Worm (Caenorhabditis elegans) whole organism, midembryonic: ENCODE measurements around the gene dpy-23.
A peak's percentile ranks its signal among the peaks of the same experiment; 100 is the strongest.

Source experiments
- T22C8.4 ChIP-seq: fragments of 200-800 bp; sonication (Bioruptor generic); IDR thresholded peaks from 2 replicates; pipeline ENCODE4 v1.3.6; 2022; ENCODE audit warnings: missing genetic modification characterization, missing compliant biosample characterization
- cog-1 ChIP-seq: sonication (generic microtip); optimal IDR thresholded peaks from 2 replicates; lab custom pipeline; 2016; ENCODE audit warnings: missing genetic modification characterization, missing compliant biosample characterization
- flt-1 ChIP-seq: fragments of 200-800 bp; sonication (Bioruptor generic); IDR thresholded peaks from 2 replicates; pipeline ENCODE4 v1.3.6; 2022; ENCODE audit warnings: missing genetic modification characterization, missing compliant biosample characterization
- klf-2 ChIP-seq: fragments of 200-800 bp; sonication (Bioruptor generic); conservative IDR thresholded peaks from 2 replicates; pipeline ENCODE4 v1.3.6; 2022; ENCODE audit warnings: missing genetic modification reagents, missing genetic modification characterization, missing compliant biosample characterization
- med-1 ChIP-seq: sonication (generic microtip); optimal IDR thresholded peaks from 2 replicates; lab custom pipeline; 2017; ENCODE audit warnings: missing genetic modification characterization, mild to moderate bottlenecking, missing compliant biosample characterization, antibody characterized with exemption, missing genetic modification reagents; ENCODE audit not compliant: insufficient read depth
- ref-1 ChIP-seq: fragments of 200-800 bp; sonication (Bioruptor generic); conservative IDR thresholded peaks from 2 replicates; pipeline ENCODE4 v1.3.6; 2022; ENCODE audit warnings: missing genetic modification reagents, missing genetic modification characterization, missing compliant biosample characterization
- tab-1 ChIP-seq: fragments of 200-800 bp; sonication (Bioruptor generic); IDR thresholded peaks from 2 replicates; pipeline ENCODE4 v1.3.6; 2022; ENCODE audit warnings: missing genetic modification characterization, missing compliant biosample characterization
- ztf-23 ChIP-seq: fragments of 200-800 bp; sonication (Bioruptor generic); IDR thresholded peaks from 2 replicates; pipeline ENCODE4 v1.3.6; 2022; ENCODE audit warnings: missing genetic modification reagents, missing genetic modification characterization, missing compliant biosample characterization
- ztf-29 ChIP-seq: fragments of 200-800 bp; sonication (Bioruptor generic); IDR thresholded peaks from 2 replicates; pipeline ENCODE4 v1.3.6; 2022; ENCODE audit warnings: missing genetic modification reagents, missing genetic modification characterization, missing compliant biosample characterization

Gene dpy-23

ce11 chrX:4376801-4377200 is 12.4 kb upstream of the dpy-23 start, which contains the start of gene R160.2:
Gene R160.2 (minus strand): TSS chrX:4376901.
- TF ChIP-seq cog-1 (tag; lab: Kevin White, UChicago) (no peak), ztf-23 (GFP tag; lab: Robert Waterston, UW) (no peak), klf-2 (no peak), ref-1 (GFP tag; lab: Robert Waterston, UW) (no peak), T22C8.4 (GFP tag; lab: Robert Waterston, UW) (no peak), ztf-29 (no peak), flt-1 (GFP tag; lab: Robert Waterston, UW) (no peak), tab-1 (GFP tag; lab: Robert Waterston, UW) (no peak), med-1 (GFP tag; lab: Kevin White, UChicago) (no peak)

ce11 chrX:4377689-4378088 is 11.5 kb upstream of the dpy-23 start, which contains the start of gene R160.12:
Gene R160.12 (minus strand): TSS chrX:4377789.
- TF ChIP-seq cog-1 (tag; lab: Kevin White, UChicago) = no peak
- no peak for TF ChIP-seq T22C8.4 (GFP tag; lab: Robert Waterston, UW)
- no peak for TF ChIP-seq ztf-23 (GFP tag; lab: Robert Waterston, UW)
- no peak for TF ChIP-seq med-1 (GFP tag; lab: Kevin White, UChicago)
- no peak for TF ChIP-seq ref-1 (GFP tag; lab: Robert Waterston, UW)
- no peak for TF ChIP-seq flt-1 (GFP tag; lab: Robert Waterston, UW)
- no peak for TF ChIP-seq klf-2
- no peak for TF ChIP-seq tab-1 (GFP tag; lab: Robert Waterston, UW)
- no peak for TF ChIP-seq ztf-29

ce11 chrX:4383316-4383936 is 5.7 kb upstream of the dpy-23 start, which contains the start of gene lst-2:
Gene lst-2 (minus strand): TSS chrX:4383366.
- TF ChIP-seq ztf-23 (GFP tag; lab: Robert Waterston, UW) (no peak), med-1 (GFP tag; lab: Kevin White, UChicago) (no peak), klf-2 (no peak), T22C8.4 (GFP tag; lab: Robert Waterston, UW) (no peak), tab-1 (GFP tag; lab: Robert Waterston, UW) (no peak), ztf-29 (no peak), ref-1 (GFP tag; lab: Robert Waterston, UW) (no peak), cog-1 (tag; lab: Kevin White, UChicago) (no peak), flt-1 (GFP tag; lab: Robert Waterston, UW) (no peak)

- TF ChIP-seq cog-1 (tag; lab: Kevin White, UChicago) (no peak), klf-2 (no peak), ztf-29 (no peak), ref-1 (GFP tag; lab: Robert Waterston, UW) (no peak), med-1 (GFP tag; lab: Kevin White, UChicago) (no peak), ztf-23 (GFP tag; lab: Robert Waterston, UW) (no peak), tab-1 (GFP tag; lab: Robert Waterston, UW) (no peak), flt-1 (GFP tag; lab: Robert Waterston, UW) (no peak), T22C8.4 (GFP tag; lab: Robert Waterston, UW) (no peak)
These were observed 2.7 kb upstream of the dpy-23 start for ce11 chrX:4386493-4386892.

- TF ChIP-seq klf-2 (no peak), ref-1 (GFP tag; lab: Robert Waterston, UW) (no peak), med-1 (GFP tag; lab: Kevin White, UChicago) (no peak), flt-1 (GFP tag; lab: Robert Waterston, UW) (no peak), ztf-23 (GFP tag; lab: Robert Waterston, UW) (no peak), cog-1 (tag; lab: Kevin White, UChicago) (no peak), tab-1 (GFP tag; lab: Robert Waterston, UW) (no peak), ztf-29 (no peak), T22C8.4 (GFP tag; lab: Robert Waterston, UW) (no peak)
These were observed 2.5 kb downstream of the dpy-23 start for ce11 chrX:4391680-4392079.

- no peak for TF ChIP-seq klf-2
- TF ChIP-seq ztf-23 (GFP tag; lab: Robert Waterston, UW) = peak; percentile 48; the same call in 1 of the 2 replicates
- peak; percentile 54 for TF ChIP-seq cog-1 (tag; lab: Kevin White, UChicago)
These were observed 6.1 kb downstream of the dpy-23 start for ce11 chrX:4395073-4395850.

- no peak for TF ChIP-seq cog-1 (tag; lab: Kevin White, UChicago)
- no peak for TF ChIP-seq ref-1 (GFP tag; lab: Robert Waterston, UW)
- TF ChIP-seq med-1 (GFP tag; lab: Kevin White, UChicago) = no peak
These were observed 8.3 kb downstream of the dpy-23 start for ce11 chrX:4397460-4397859.

- no peak for TF ChIP-seq tab-1 (GFP tag; lab: Robert Waterston, UW)
- TF ChIP-seq flt-1 (GFP tag; lab: Robert Waterston, UW) = no peak
- TF ChIP-seq med-1 (GFP tag; lab: Kevin White, UChicago) = no peak
- no peak for TF ChIP-seq ref-1 (GFP tag; lab: Robert Waterston, UW)
- TF ChIP-seq cog-1 (tag; lab: Kevin White, UChicago) = no peak
- no peak for TF ChIP-seq ztf-23 (GFP tag; lab: Robert Waterston, UW)
- TF ChIP-seq ztf-29 = no peak
- no peak for TF ChIP-seq T22C8.4 (GFP tag; lab: Robert Waterston, UW)
- TF ChIP-seq klf-2 = no peak
These were observed 11.1 kb downstream of the dpy-23 start for ce11 chrX:4400296-4400695.

- no peak for TF ChIP-seq klf-2
- no peak for TF ChIP-seq med-1 (GFP tag; lab: Kevin White, UChicago)
- TF ChIP-seq ref-1 (GFP tag; lab: Robert Waterston, UW) = no peak
- TF ChIP-seq flt-1 (GFP tag; lab: Robert Waterston, UW) = no peak
- no peak for TF ChIP-seq ztf-29
- no peak for TF ChIP-seq T22C8.4 (GFP tag; lab: Robert Waterston, UW)
- TF ChIP-seq tab-1 (GFP tag; lab: Robert Waterston, UW) = no peak
- TF ChIP-seq cog-1 (tag; lab: Kevin White, UChicago) = no peak
- TF ChIP-seq ztf-23 (GFP tag; lab: Robert Waterston, UW) = no peak
These were observed 13.7 kb downstream of the dpy-23 start, which contains the start of gene D1079.1 for ce11 chrX:4402854-4403253. Gene D1079.1 (plus strand): TSS chrX:4403154.
